Fruit fly (Drosophila melanogaster) whole organism, embryonic: ENCODE data around the gene Sgs1.

ENCODE experiments used
- Bgb ChIP-seq: fragments of 200-800 bp; sonication (Bioruptor generic); IDR thresholded peaks from 2 replicates; pipeline ENCODE4 v1.3.6; 2022; ENCODE audit warnings: missing biosample characterization, missing genetic modification characterization; ENCODE audit not compliant: partially characterized antibody
- Blimp-1 ChIP-seq: fragments of 200-800 bp; sonication (Bioruptor generic); optimal IDR thresholded peaks from 3 replicates; lab custom pipeline; 2018; ENCODE audit warnings: missing biosample characterization, missing genetic modification characterization, mild to moderate bottlenecking, moderate library complexity, missing genetic modification reagents
- CG11695 ChIP-seq: fragments of 200-800 bp; sonication (Bioruptor generic); IDR thresholded peaks from 3 replicates; pipeline ENCODE4 v1.3.6; 2022; ENCODE audit warnings: missing biosample characterization, missing genetic modification characterization
- CG12104 ChIP-seq: fragments of 200-800 bp; sonication (Bioruptor generic); optimal IDR thresholded peaks from 3 replicates; lab custom pipeline; 2016; ENCODE audit warnings: missing biosample characterization, missing genetic modification characterization
- CG12942 ChIP-seq: fragments of 200-800 bp; sonication (Bioruptor generic); optimal IDR thresholded peaks from 3 replicates; lab custom pipeline; 2016; ENCODE audit warnings: missing biosample characterization, missing genetic modification characterization
- CG14860 ChIP-seq: fragments of 200-800 bp; sonication (Bioruptor generic); IDR thresholded peaks from 3 replicates; pipeline ENCODE4 v1.3.6; 2022; ENCODE audit warnings: missing biosample characterization, missing genetic modification characterization; ENCODE audit not compliant: partially characterized antibody
- CG15269 ChIP-seq: fragments of 200-800 bp; sonication (Bioruptor generic); optimal IDR thresholded peaks from 2 replicates; lab custom pipeline; 2018; ENCODE audit warnings: missing biosample characterization, mild to moderate bottlenecking, missing genetic modification characterization, moderate library complexity
- CG15514 ChIP-seq: fragments of 200-800 bp; sonication (Bioruptor generic); optimal IDR thresholded peaks from 3 replicates; lab custom pipeline; 2017; ENCODE audit warnings: missing biosample characterization, missing genetic modification characterization, mild to moderate bottlenecking, moderate library complexity, missing genetic modification reagents
- CG15601 ChIP-seq: fragments of 200-800 bp; sonication (Bioruptor generic); optimal IDR thresholded peaks from 3 replicates; lab custom pipeline; 2019; ENCODE audit warnings: missing biosample characterization, mild to moderate bottlenecking, missing genetic modification characterization, moderate library complexity
- CG1602 ChIP-seq: fragments of 200-800 bp; sonication (Bioruptor generic); optimal IDR thresholded peaks from 3 replicates; lab custom pipeline; 2016; ENCODE audit warnings: missing biosample characterization, missing genetic modification characterization
- CG1832 ChIP-seq: fragments of 200-800 bp; sonication (Bioruptor generic); optimal IDR thresholded peaks from 2 replicates; lab custom pipeline; 2017; ENCODE audit warnings: missing biosample characterization, mild to moderate bottlenecking, missing genetic modification characterization, inconsistent platforms
- CG2116 ChIP-seq: fragments of 200-800 bp; sonication (Bioruptor generic); optimal IDR thresholded peaks from 3 replicates; lab custom pipeline; 2018; ENCODE audit warnings: missing biosample characterization, mild to moderate bottlenecking, missing genetic modification characterization
- CG30403 ChIP-seq: fragments of 200-800 bp; sonication (Bioruptor generic); optimal IDR thresholded peaks from 3 replicates; lab custom pipeline; 2016; ENCODE audit warnings: missing biosample characterization, missing genetic modification characterization
- CG7271 ChIP-seq: fragments of 200-800 bp; sonication (Bioruptor generic); optimal IDR thresholded peaks from 2 replicates; lab custom pipeline; 2018; ENCODE audit warnings: missing biosample characterization, mild to moderate bottlenecking, missing genetic modification characterization, moderate library complexity
- CG9215 ChIP-seq: fragments of 200-800 bp; sonication (Bioruptor generic); IDR thresholded peaks from 2 replicates; pipeline ENCODE4 v1.3.6; 2022; ENCODE audit warnings: missing biosample characterization, missing genetic modification characterization
- CG9609 ChIP-seq: fragments of 200-800 bp; sonication (Bioruptor generic); optimal IDR thresholded peaks from 3 replicates; lab custom pipeline; 2016; ENCODE audit warnings: missing biosample characterization, missing genetic modification characterization
- Drgx ChIP-seq: fragments of 200-800 bp; sonication (Bioruptor generic); IDR thresholded peaks from 2 replicates; pipeline ENCODE4 v1.3.6; 2022; ENCODE audit warnings: missing biosample characterization, missing genetic modification characterization
- ERR ChIP-seq: fragments of 200-800 bp; sonication (Bioruptor generic); optimal IDR thresholded peaks from 2 replicates; lab custom pipeline; 2016; ENCODE audit warnings: missing biosample characterization, missing genetic modification characterization
- Eip74EF ChIP-seq, 2 experiments: fragments of 200-800 bp in 1 of 2; fragments of >200 bp in 1 of 2; sonication (Bioruptor generic) in 1 of 2; optimal IDR thresholded peaks; 2 replicates each; lab custom pipeline; 2017 to 2019; ENCODE audit warnings: missing biosample characterization in 2 of 2, missing genetic modification characterization in 2 of 2, mild to moderate bottlenecking in 1 of 2, moderate library complexity in 1 of 2
- Ets97D ChIP-seq: fragments of 200-800 bp; sonication (Bioruptor generic); optimal IDR thresholded peaks from 3 replicates; lab custom pipeline; 2016; ENCODE audit warnings: missing biosample characterization, missing genetic modification characterization
- HHEX ChIP-seq: fragments of 200-800 bp; sonication (Bioruptor generic); optimal IDR thresholded peaks from 3 replicates; lab custom pipeline; 2017; ENCODE audit warnings: missing biosample characterization, mild to moderate bottlenecking, missing genetic modification characterization, missing genetic modification reagents
- Jarid2 ChIP-seq: fragments of 200-800 bp; sonication (Bioruptor generic); optimal IDR thresholded peaks from 3 replicates; lab custom pipeline; 2017; ENCODE audit warnings: mild to moderate bottlenecking, missing biosample characterization, missing genetic modification reagents, missing genetic modification characterization
- MBD-R2 ChIP-seq: fragments of 200-800 bp; sonication (Bioruptor generic); IDR thresholded peaks from 2 replicates; pipeline ENCODE4 v1.3.6; 2022; ENCODE audit warnings: missing biosample characterization, missing genetic modification characterization
- Mad ChIP-seq: fragments of 200-800 bp; sonication (Bioruptor generic); optimal IDR thresholded peaks from 2 replicates; lab custom pipeline; 2016; ENCODE audit warnings: missing biosample characterization, missing genetic modification characterization
- NfI ChIP-seq: fragments of 200-800 bp; sonication (Bioruptor generic); optimal IDR thresholded peaks from 3 replicates; lab custom pipeline; 2018; ENCODE audit warnings: missing biosample characterization, mild to moderate bottlenecking, missing genetic modification characterization, moderate library complexity
- Ptx1 ChIP-seq: fragments of 200-800 bp; sonication (Bioruptor generic); IDR thresholded peaks from 2 replicates; pipeline ENCODE4 v1.3.6; 2022; ENCODE audit warnings: missing biosample characterization, missing genetic modification characterization
- YL-1 ChIP-seq: fragments of 200-800 bp; sonication (Bioruptor generic); optimal IDR thresholded peaks from 3 replicates; lab custom pipeline; 2017; ENCODE audit warnings: missing biosample characterization, mild to moderate bottlenecking, missing genetic modification characterization
- ato ChIP-seq: fragments of 200-800 bp; sonication (Bioruptor generic); IDR thresholded peaks from 2 replicates; pipeline ENCODE4 v1.3.6; 2022; ENCODE audit warnings: missing biosample characterization, missing genetic modification characterization; ENCODE audit not compliant: partially characterized antibody
- bowl ChIP-seq: fragments of 200-800 bp; sonication (Bioruptor generic); IDR thresholded peaks from 2 replicates; pipeline ENCODE4 v1.3.6; 2022; ENCODE audit warnings: missing biosample characterization, missing genetic modification characterization
- cas ChIP-seq: fragments of 200-800 bp; sonication (Bioruptor generic); IDR thresholded peaks from 2 replicates; pipeline ENCODE4 v1.3.6; 2022; ENCODE audit warnings: missing biosample characterization, missing genetic modification characterization
- cato ChIP-seq: fragments of 200-800 bp; sonication (Bioruptor generic); optimal IDR thresholded peaks from 2 replicates; lab custom pipeline; 2016; ENCODE audit warnings: missing biosample characterization, missing genetic modification characterization, borderline replicate concordance
- chinmo ChIP-seq: fragments of 200-800 bp; sonication (Bioruptor generic); IDR thresholded peaks from 4 replicates; pipeline ENCODE4 v1.3.6; 2022; ENCODE audit warnings: missing biosample characterization, missing genetic modification characterization; ENCODE audit not compliant: partially characterized antibody
- chn ChIP-seq: fragments of 200-800 bp; sonication (Bioruptor generic); optimal IDR thresholded peaks from 2 replicates; lab custom pipeline; 2016; ENCODE audit warnings: missing biosample characterization, missing genetic modification characterization
- en ChIP-seq: fragments of 200-800 bp; sonication (Bioruptor generic); optimal IDR thresholded peaks from 2 replicates; lab custom pipeline; 2016; ENCODE audit warnings: missing biosample characterization, missing genetic modification characterization
- esg ChIP-seq: fragments of 200-800 bp; sonication (Bioruptor generic); conservative IDR thresholded peaks from 2 replicates; pipeline ENCODE4 v1.3.6; 2022; ENCODE audit warnings: missing biosample characterization, missing genetic modification characterization
- grau ChIP-seq: fragments of 200-800 bp; optimal IDR thresholded peaks from 3 replicates; lab custom pipeline; 2019; ENCODE audit warnings: missing biosample characterization, mild to moderate bottlenecking, missing genetic modification characterization, moderate library complexity
- gro ChIP-seq: fragments of 200-800 bp; sonication (Bioruptor generic); optimal IDR thresholded peaks from 2 replicates; lab custom pipeline; 2016; ENCODE audit warnings: missing biosample characterization, missing genetic modification characterization
- gsb-n ChIP-seq: fragments of 200-800 bp; sonication (Bioruptor generic); optimal IDR thresholded peaks from 3 replicates; lab custom pipeline; 2018; ENCODE audit warnings: missing biosample characterization, mild to moderate bottlenecking, missing genetic modification characterization
- inv ChIP-seq: fragments of 200-800 bp; sonication (Bioruptor generic); IDR thresholded peaks from 2 replicates; pipeline ENCODE4 v1.3.6; 2022; ENCODE audit warnings: missing biosample characterization, missing genetic modification characterization; ENCODE audit not compliant: partially characterized antibody
- ranshi ChIP-seq: fragments of 200-800 bp; sonication (Bioruptor generic); IDR thresholded peaks from 2 replicates; pipeline ENCODE4 v1.3.6; 2022; ENCODE audit warnings: missing biosample characterization, missing genetic modification characterization
- scrt ChIP-seq: fragments of 200-800 bp; sonication (Bioruptor generic); optimal IDR thresholded peaks from 2 replicates; lab custom pipeline; 2018; ENCODE audit warnings: missing biosample characterization, mild to moderate bottlenecking, missing genetic modification characterization, moderate library complexity
- seq ChIP-seq: fragments of 200-800 bp; sonication (Bioruptor generic); IDR thresholded peaks from 2 replicates; pipeline ENCODE4 v1.3.6; 2022; ENCODE audit warnings: missing biosample characterization, missing genetic modification characterization
- sob ChIP-seq: fragments of 200-800 bp; sonication (Bioruptor generic); IDR thresholded peaks from 2 replicates; pipeline ENCODE4 v1.3.6; 2022; ENCODE audit warnings: missing biosample characterization, missing genetic modification characterization
- sr ChIP-seq: fragments of 200-800 bp; sonication (Bioruptor generic); IDR thresholded peaks from 3 replicates; pipeline ENCODE4 v1.3.6; 2022; ENCODE audit warnings: missing biosample characterization, missing genetic modification characterization
- tna ChIP-seq: fragments of 200-800 bp; sonication (Bioruptor generic); IDR thresholded peaks from 2 replicates; pipeline ENCODE4 v1.3.6; 2022; ENCODE audit warnings: missing biosample characterization, missing genetic modification characterization; ENCODE audit not compliant: partially characterized antibody
- unc-4 ChIP-seq: fragments of 200-800 bp; sonication (Bioruptor generic); IDR thresholded peaks from 2 replicates; pipeline ENCODE4 v1.3.6; 2022; ENCODE audit warnings: missing biosample characterization, missing genetic modification characterization; ENCODE audit not compliant: partially characterized antibody
- yki ChIP-seq: fragments of >200 bp; optimal IDR thresholded peaks from 3 replicates; lab custom pipeline; 2018
- zen ChIP-seq: fragments of 200-800 bp; sonication (Bioruptor generic); optimal IDR thresholded peaks from 3 replicates; lab custom pipeline; 2018; ENCODE audit warnings: missing biosample characterization, mild to moderate bottlenecking, missing genetic modification characterization, moderate library complexity

Sgs1 gene

dm6 chr2L:4968767-4969166 lies 31.6 kb downstream of the Sgs1 start, which contains the start of the genes Scox and Polr1C (continued):
- no peak for TF ChIP-seq CG14860 (GFP tag; lab: Robert Waterston, UW)

- TF ChIP-seq CG15514 (GFP tag; lab: Kevin White, UChicago) (peak; percentile 70), YL-1 (GFP tag; lab: Kevin White, UChicago) (peak; percentile 80), grau (peak; percentile 31), CG12104 (no peak), chn (GFP tag; lab: Kevin White, UChicago) (peak; percentile 37), ERR (GFP tag; lab: Kevin White, UChicago) (no peak), CG9609 (GFP tag; lab: Kevin White, UChicago) (no peak), CG9215 (GFP tag; lab: Robert Waterston, UW) (no peak), zen (tag; lab: Kevin White, UChicago) (peak; percentile 68), MBD-R2 (GFP tag; lab: Robert Waterston, UW) (peak; percentile 69), CG1602 (GFP tag; lab: Kevin White, UChicago) (peak; percentile 21), CG2116 (GFP tag; lab: Kevin White, UChicago) (peak; percentile 55), scrt (GFP tag; lab: Kevin White, UChicago) (no peak), en (GFP tag; lab: Kevin White, UChicago) (no peak), CG15601 (peak; percentile 51), cato (GFP tag; lab: Kevin White, UChicago) (no peak), gsb-n (tag; lab: Kevin White, UChicago) (no peak), CG7271 (tag; lab: Kevin White, UChicago) (no peak), cas (GFP tag; lab: Robert Waterston, UW) (no peak), Ets97D (GFP tag; lab: Kevin White, UChicago) (peak; percentile 81), CG11695 (GFP tag; lab: Robert Waterston, UW) (no peak), seq (GFP tag; lab: Robert Waterston, UW) (no peak), gro (GFP tag; lab: Kevin White, UChicago) (peak; percentile 4), Mad (GFP tag; lab: Kevin White, UChicago) (no peak), esg (GFP tag; lab: Robert Waterston, UW) (no peak), tna (no peak), inv (no peak), ranshi (GFP tag; lab: Robert Waterston, UW) (no peak), Blimp-1 (GFP tag; lab: Kevin White, UChicago) (no peak), Ptx1 (no peak), unc-4 (peak; percentile 42; the same call in 1 of the 2 replicates), Drgx (GFP tag; lab: Robert Waterston, UW) (no peak), CG12942 (no peak), NfI (no peak), sob (GFP tag; lab: Robert Waterston, UW) (0 out of 2 replicates have a peak, but pooled peaks have one; percentile 9), CG15269 (tag; lab: Kevin White, UChicago) (no peak), ato (no peak), Eip74EF (GFP tag; optimal IDR thresholded peaks at IDR 0.05; lab: Kevin White, UChicago) (no peak), CG1832 (GFP tag; lab: Kevin White, UChicago) (no peak), Jarid2 (GFP tag; lab: Kevin White, UChicago) (no peak), sr (GFP tag; lab: Robert Waterston, UW) (no peak), CG30403 (peak; percentile 48), bowl (GFP tag; lab: Robert Waterston, UW) (no peak), yki (lab: Kevin White, UChicago) (no peak), HHEX (GFP tag; lab: Kevin White, UChicago) (no peak), Bgb (GFP tag; lab: Robert Waterston, UW) (no peak), chinmo (GFP tag; lab: Robert Waterston, UW) (no peak)
These were observed 34.2 kb downstream of the Sgs1 start, which contains the start of gene CG14043 for dm6 chr2L:4971329-4971798. TSS of gene CG14043 (plus strand) at chr2L:4971702.
